Worm (Caenorhabditis elegans) whole organism, L4 larva: Measurements from ENCODE around the gene rps-21.

Experiments
- F10B5.3 ChIP-seq: sonication (generic microtip); optimal IDR thresholded peaks from 2 replicates; lab custom pipeline; 2016; ENCODE audit warnings: mild to moderate bottlenecking, missing genetic modification characterization, missing compliant biosample characterization
- R02D3.7 ChIP-seq: fragments of 150-350 bp; sonication (generic microtip); optimal IDR thresholded peaks from 3 replicates; lab custom pipeline; 2014; ENCODE audit warnings: missing biosample characterization, missing genetic modification characterization
- T20F7.1 ChIP-seq: fragments of 200-800 bp; sonication (Bioruptor generic); optimal IDR thresholded peaks from 2 replicates; lab custom pipeline; 2018; ENCODE audit warnings: mild to moderate bottlenecking, missing genetic modification characterization, missing compliant biosample characterization
- T26A8.4 ChIP-seq: fragments of 200-800 bp; sonication (Bioruptor generic); IDR thresholded peaks from 2 replicates; pipeline ENCODE4 v1.3.6; 2022; ENCODE audit warnings: missing genetic modification characterization, missing compliant biosample characterization
- Y105C5A.15 ChIP-seq: fragments of 200-800 bp; sonication (Bioruptor generic); IDR thresholded peaks from 2 replicates; pipeline ENCODE4 v1.3.6; 2022; ENCODE audit warnings: missing genetic modification characterization, missing compliant biosample characterization
- attf-4 ChIP-seq: sonication (generic microtip); optimal IDR thresholded peaks from 3 replicates; lab custom pipeline; 2017; ENCODE audit warnings: missing biosample characterization, missing genetic modification characterization
- ceh-32 ChIP-seq: sonication (generic microtip); optimal IDR thresholded peaks from 2 replicates; lab custom pipeline; 2016; ENCODE audit warnings: mild to moderate bottlenecking, missing genetic modification characterization, missing compliant biosample characterization; ENCODE audit not compliant: poor library complexity
- ceh-44 ChIP-seq: fragments of 200-800 bp; sonication (Bioruptor generic); IDR thresholded peaks from 2 replicates; pipeline ENCODE4 v1.3.6; 2022; ENCODE audit warnings: missing genetic modification reagents, missing genetic modification characterization, missing compliant biosample characterization
- ceh-82 ChIP-seq: sonication (generic microtip); optimal IDR thresholded peaks from 2 replicates; lab custom pipeline; 2017; ENCODE audit warnings: missing biosample characterization, missing genetic modification characterization
- ces-1 ChIP-seq: fragments of 150-350 bp; sonication (generic microtip); optimal IDR thresholded peaks from 4 replicates; lab custom pipeline; 2014; ENCODE audit warnings: missing biosample characterization, missing genetic modification reagents, missing genetic modification characterization
- daf-12 ChIP-seq: fragments of 150-350 bp; optimal IDR thresholded peaks from 2 replicates; lab custom pipeline; 2014; ENCODE audit warnings: missing biosample characterization, missing genetic modification reagents, missing genetic modification characterization
- daf-16 ChIP-seq, 3 experiments: sonication (generic microtip); optimal IDR thresholded peaks; 2 replicates each; lab custom pipeline; 2016 to 2017; ENCODE audit warnings: missing genetic modification characterization in 3 of 3, missing genetic modification reagents in 3 of 3, mild to moderate bottlenecking in 2 of 3, missing compliant biosample characterization in 2 of 3, missing biosample characterization in 1 of 3, moderate library complexity in 1 of 3
- daf-8 ChIP-seq: fragments of 200-800 bp; sonication (Bioruptor generic); IDR thresholded peaks from 2 replicates; pipeline ENCODE4 v1.3.6; 2022; ENCODE audit warnings: missing genetic modification characterization, missing compliant biosample characterization
- dmd-6 ChIP-seq: fragments of 200-800 bp; sonication (Bioruptor generic); IDR thresholded peaks from 2 replicates; pipeline ENCODE4 v1.3.6; 2022; ENCODE audit warnings: missing genetic modification reagents, missing genetic modification characterization, missing compliant biosample characterization
- dpl-1 ChIP-seq: fragments of 150-350 bp; optimal IDR thresholded peaks from 2 replicates; lab custom pipeline; 2014; ENCODE audit warnings: missing biosample characterization, missing genetic modification reagents, missing genetic modification characterization
- duxl-1 ChIP-seq: sonication (generic microtip); optimal IDR thresholded peaks from 2 replicates; lab custom pipeline; 2016; ENCODE audit warnings: mild to moderate bottlenecking, missing genetic modification characterization, moderate library complexity, missing compliant biosample characterization; ENCODE audit not compliant: poor library complexity
- egl-27 ChIP-seq: sonication (generic microtip); optimal IDR thresholded peaks from 3 replicates; lab custom pipeline; 2017; ENCODE audit warnings: missing biosample characterization, missing genetic modification reagents, missing genetic modification characterization
- egl-43 ChIP-seq: fragments of 200-800 bp; sonication (Bioruptor generic); IDR thresholded peaks from 2 replicates; pipeline ENCODE4 v1.3.6; 2022; ENCODE audit warnings: missing genetic modification reagents, missing genetic modification characterization, missing compliant biosample characterization
- hif-1 ChIP-seq, 2 experiments: sonication (generic microtip); optimal IDR thresholded peaks; 2 replicates each; lab custom pipeline; 2016 to 2017; ENCODE audit warnings: missing compliant biosample characterization in 2 of 2, missing genetic modification characterization in 2 of 2, missing genetic modification reagents in 2 of 2, missing genotype in 2 of 2, mild to moderate bottlenecking in 1 of 2
- jun-1 ChIP-seq: fragments of 150-350 bp; optimal IDR thresholded peaks from 2 replicates; lab custom pipeline; 2014; ENCODE audit warnings: missing biosample characterization, missing genetic modification reagents, missing genetic modification characterization
- lim-7 ChIP-seq: fragments of 200-800 bp; sonication (Bioruptor generic); IDR thresholded peaks from 2 replicates; pipeline ENCODE4 v1.3.6; 2022; ENCODE audit warnings: missing genetic modification characterization, missing compliant biosample characterization
- lin-1 ChIP-seq: fragments of 200-800 bp; sonication (Bioruptor generic); IDR thresholded peaks from 2 replicates; pipeline ENCODE4 v1.3.6; 2022; ENCODE audit warnings: missing genetic modification reagents, missing genetic modification characterization, missing compliant biosample characterization
- lin-13 ChIP-seq: fragments of 150-350 bp; optimal IDR thresholded peaks from 2 replicates; lab custom pipeline; 2014; ENCODE audit warnings: missing biosample characterization, missing genetic modification reagents, missing genetic modification characterization
- lin-15B ChIP-seq: fragments of 150-350 bp; sonication (generic microtip); optimal IDR thresholded peaks from 3 replicates; lab custom pipeline; 2014; ENCODE audit warnings: missing biosample characterization, missing genetic modification characterization
- lin-29 ChIP-seq: fragments of 200-800 bp; sonication (Bioruptor generic); IDR thresholded peaks from 2 replicates; pipeline ENCODE4 v1.3.6; 2022; ENCODE audit warnings: missing genetic modification reagents, missing genetic modification characterization, missing compliant biosample characterization
- lin-38 ChIP-seq: fragments of 200-800 bp; sonication (Bioruptor generic); IDR thresholded peaks from 2 replicates; pipeline ENCODE4 v1.3.6; 2022; ENCODE audit warnings: missing genetic modification reagents, missing genetic modification characterization, missing compliant biosample characterization
- lir-3 ChIP-seq: sonication (generic microtip); optimal IDR thresholded peaks from 2 replicates; lab custom pipeline; 2016; ENCODE audit warnings: mild to moderate bottlenecking, missing genetic modification characterization, missing compliant biosample characterization
- madf-5 ChIP-seq, 2 experiments: fragments of 200-800 bp; sonication (Bioruptor generic); IDR thresholded peaks; 2 replicates each; pipeline ENCODE4 v1.3.6; 2022; ENCODE audit warnings: missing compliant biosample characterization in 2 of 2, missing genetic modification characterization in 2 of 2
- madf-9 ChIP-seq: fragments of 200-800 bp; sonication (Bioruptor generic); conservative IDR thresholded peaks from 2 replicates; pipeline ENCODE4 v1.3.6; 2022; ENCODE audit warnings: missing genetic modification reagents, missing genetic modification characterization, missing compliant biosample characterization
- mdl-1 ChIP-seq, 2 experiments: fragments of 150-350 bp in 1 of 2; sonication (generic microtip) in 1 of 2; optimal IDR thresholded peaks; 2 replicates each; lab custom pipeline; 2014 to 2017; ENCODE audit warnings: missing biosample characterization in 2 of 2, missing genetic modification characterization in 2 of 2
- mes-2 ChIP-seq: sonication (generic microtip); optimal IDR thresholded peaks from 2 replicates; lab custom pipeline; 2016; ENCODE audit warnings: missing genotype, mild to moderate bottlenecking, missing genetic modification characterization, missing compliant biosample characterization; ENCODE audit not compliant: poor library complexity, severe bottlenecking
- mxl-3 ChIP-seq: fragments of 200-800 bp; sonication (Bioruptor generic); optimal IDR thresholded peaks from 2 replicates; lab custom pipeline; 2018; ENCODE audit warnings: mild to moderate bottlenecking, missing genetic modification characterization, missing compliant biosample characterization
- nhr-10 ChIP-seq: fragments of 150-350 bp; optimal IDR thresholded peaks from 2 replicates; lab custom pipeline; 2014; ENCODE audit warnings: missing biosample characterization, missing genetic modification characterization
- nhr-102 ChIP-seq: sonication (generic microtip); optimal IDR thresholded peaks from 2 replicates; lab custom pipeline; 2016; ENCODE audit warnings: mild to moderate bottlenecking, missing genetic modification characterization, moderate library complexity, missing compliant biosample characterization
- nhr-11 ChIP-seq: fragments of 150-350 bp; optimal IDR thresholded peaks from 2 replicates; lab custom pipeline; 2014; ENCODE audit warnings: missing biosample characterization, missing genetic modification characterization
- nhr-25 ChIP-seq: sonication (generic microtip); optimal IDR thresholded peaks from 2 replicates; lab custom pipeline; 2017; ENCODE audit warnings: missing genetic modification characterization, mild to moderate bottlenecking, missing compliant biosample characterization, antibody characterized with exemption, moderate library complexity, borderline replicate concordance; ENCODE audit not compliant: insufficient read depth
- nhr-28 ChIP-seq: fragments of 150-350 bp; optimal IDR thresholded peaks from 2 replicates; lab custom pipeline; 2014; ENCODE audit warnings: missing biosample characterization, missing genetic modification characterization
- pha-4 ChIP-seq, 2 experiments: fragments of 150-350 bp in 1 of 2; fragments of 200-800 bp in 1 of 2; sonication (Bioruptor generic) in 1 of 2; IDR thresholded peaks in 1 of 2; optimal IDR thresholded peaks in 1 of 2; 2 replicates each; pipeline versions ENCODE4 v1.3.6 to Lab custom; 2014 to 2022; ENCODE audit warnings: missing genetic modification characterization in 2 of 2, missing genetic modification reagents in 2 of 2, missing biosample characterization in 1 of 2, missing compliant biosample characterization in 1 of 2
- pqm-1 ChIP-seq: sonication (generic microtip); optimal IDR thresholded peaks from 2 replicates; lab custom pipeline; 2017; ENCODE audit warnings: missing biosample characterization, missing genetic modification characterization
- rbr-2 ChIP-seq: sonication (generic microtip); optimal IDR thresholded peaks from 2 replicates; lab custom pipeline; 2016; ENCODE audit warnings: missing genotype, missing genetic modification characterization, missing compliant biosample characterization
- set-16 ChIP-seq: fragments of 200-800 bp; sonication (Bioruptor generic); IDR thresholded peaks from 2 replicates; pipeline ENCODE4 v1.3.6; 2022; ENCODE audit warnings: missing genetic modification reagents, missing genetic modification characterization, missing compliant biosample characterization
- skn-1 ChIP-seq: fragments of 150-350 bp; optimal IDR thresholded peaks from 2 replicates; lab custom pipeline; 2014; ENCODE audit warnings: missing biosample characterization, missing genetic modification characterization
- unc-62 ChIP-seq, 3 experiments: fragments of 150-350 bp in 1 of 3; sonication (generic microtip); optimal IDR thresholded peaks in 2 of 3; peaks in 1 of 3; 1 replicate in 1 of 3; 2 replicates in 2 of 3; lab custom pipeline; 2014 to 2017; ENCODE audit warnings: missing biosample characterization in 3 of 3, missing genetic modification characterization in 3 of 3, missing genetic modification reagents in 3 of 3, missing genotype in 1 of 3
- vab-7 ChIP-seq: fragments of 200-800 bp; sonication (Bioruptor generic); IDR thresholded peaks from 2 replicates; pipeline ENCODE4 v1.3.6; 2022; ENCODE audit warnings: missing genetic modification reagents, missing genetic modification characterization, missing compliant biosample characterization
- zfp-3 ChIP-seq: fragments of 200-800 bp; sonication (Bioruptor generic); conservative IDR thresholded peaks from 2 replicates; pipeline ENCODE4 v1.3.6; 2022; ENCODE audit warnings: missing genetic modification reagents, missing genetic modification characterization, missing compliant biosample characterization
- zip-11 ChIP-seq: fragments of 200-800 bp; sonication (Bioruptor generic); IDR thresholded peaks from 2 replicates; pipeline ENCODE4 v1.3.6; 2022; ENCODE audit warnings: missing genetic modification characterization, missing compliant biosample characterization
- zip-2 ChIP-seq: fragments of 150-350 bp; optimal IDR thresholded peaks from 2 replicates; lab custom pipeline; 2014; ENCODE audit warnings: missing biosample characterization, missing genetic modification characterization

The rps-21 gene

DNA sequence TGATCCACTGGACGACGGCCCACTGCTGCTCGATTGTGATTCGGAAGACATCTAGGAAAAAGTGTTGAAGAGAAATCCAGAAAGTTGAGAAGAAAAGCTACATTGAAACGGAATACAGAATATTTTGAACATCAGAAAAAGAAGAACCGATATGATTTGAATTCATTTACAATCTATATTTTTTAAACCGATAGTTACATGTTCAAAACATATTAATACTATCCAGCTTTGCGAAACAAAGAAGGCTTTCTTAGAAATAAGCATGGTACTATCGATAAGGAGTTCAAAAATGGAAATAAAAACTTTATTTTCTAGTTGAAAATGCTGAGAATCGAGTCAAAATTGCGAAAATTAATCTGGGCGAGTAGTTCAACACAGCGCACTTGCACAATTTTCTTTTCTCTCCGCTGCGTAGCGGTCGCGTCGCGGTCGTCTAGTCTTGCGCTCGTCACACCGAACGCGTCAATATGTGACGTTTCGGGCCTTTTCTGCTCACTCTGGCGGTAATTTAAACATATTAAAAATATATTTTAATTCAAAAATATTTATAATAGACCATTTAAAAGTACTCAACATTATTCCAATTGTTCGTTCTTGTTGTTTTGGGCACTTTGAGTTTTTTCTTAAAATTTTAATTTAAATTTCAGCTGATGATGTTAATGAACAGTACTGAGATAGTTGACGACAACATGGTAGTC is 27.2 kb downstream of the rps-21 start, which contains the start of the genes syf-2 and K04G7.1 (continued):
- TF ChIP-seq lin-15B (peak; percentile 79), duxl-1 (peak; percentile 16), mes-2 (tag; lab: Kevin White, UChicago) (peak; percentile 91), mxl-3 (GFP tag; lab: Kevin White, UChicago) (peak; percentile 27), rbr-2 (tag; lab: Kevin White, UChicago) (peak; percentile 87), egl-43 (peak; percentile 67; the same call in 1 of the 2 replicates), lin-29 (no peak), zip-11 (no peak), ces-1 (GFP tag; lab: Kevin White, UChicago) (no peak), daf-8 (no peak), nhr-28 (tag; lab: Kevin White, UChicago) (peak; percentile 76), F10B5.3 (tag; lab: Kevin White, UChicago) (no peak), egl-27 (tag; lab: Kevin White, UChicago) (no peak), jun-1 (no peak), lin-13 (GFP tag; lab: Kevin White, UChicago) (peak; percentile 98), pqm-1 (tag; lab: Kevin White, UChicago) (no peak), set-16 (GFP tag; lab: Robert Waterston, UW) (peak; percentile 27; the same call in 1 of the 2 replicates), zfp-3 (GFP tag; lab: Robert Waterston, UW) (peak; percentile 81), ceh-32 (tag; lab: Kevin White, UChicago) (no peak), dmd-6 (peak; percentile 84), nhr-10 (tag; lab: Kevin White, UChicago) (no peak), ceh-82 (tag; lab: Kevin White, UChicago) (no peak), hif-1 (tag; optimal IDR thresholded peaks at IDR 0.05; lab: Kevin White, UChicago) (peak in 1 of 2 experiments; percentile 79), T20F7.1 (GFP tag; lab: Kevin White, UChicago) (peak; percentile 91), zip-2 (tag; lab: Kevin White, UChicago) (no peak), madf-9 (GFP tag; lab: Robert Waterston, UW) (peak; percentile 42; the same call in 1 of the 2 replicates), attf-4 (no peak), nhr-102 (tag; lab: Kevin White, UChicago) (peak; percentile 48), nhr-25 (tag; lab: Kevin White, UChicago) (peak; percentile 45), ceh-44 (GFP tag; lab: Robert Waterston, UW) (no peak), mdl-1 (tag; optimal IDR thresholded peaks at IDR 0.05; lab: Kevin White, UChicago) (peak in 1 of 2 experiments; percentile 48), lin-1 (GFP tag; lab: Robert Waterston, UW) (peak; percentile 63), daf-12 (tag; lab: Kevin White, UChicago) (no peak), daf-16 (GFP tag; optimal IDR thresholded peaks at IDR 0.05; lab: Kevin White, UChicago) (peak; percentile 14 to 26), daf-16 (tag; optimal IDR thresholded peaks at IDR 0.05; lab: Kevin White, UChicago) (peak; percentile 65), lin-38 (GFP tag; lab: Robert Waterston, UW) (peak; percentile 91), unc-62 (GFP tag; optimal IDR thresholded peaks at IDR 0.05 in 1 of 2; lab: Kevin White, UChicago) (peak in 1 of 2 experiments; percentile 62), unc-62 (tag; optimal IDR thresholded peaks at IDR 0.05; lab: Kevin White, UChicago) (no peak), R02D3.7 (tag; lab: Kevin White, UChicago) (no peak), lim-7 (GFP tag; lab: Robert Waterston, UW) (no peak), Y105C5A.15 (GFP tag; lab: Robert Waterston, UW) (no peak), nhr-11 (tag; lab: Kevin White, UChicago) (peak; percentile 85), dpl-1 (GFP tag; lab: Kevin White, UChicago) (peak; percentile 95), pha-4 (GFP tag; IDR thresholded peaks at IDR 0.05; lab: Robert Waterston, UW) (peak; percentile 86), pha-4 (tag; optimal IDR thresholded peaks at IDR 0.05; lab: Kevin White, UChicago) (no peak), skn-1 (tag; lab: Kevin White, UChicago) (no peak), T26A8.4 (GFP tag; lab: Robert Waterston, UW) (peak; percentile 59; the same call in 1 of the 2 replicates), madf-5 (GFP tag; IDR thresholded peaks at IDR 0.05; lab: Robert Waterston, UW) (no peak), vab-7 (GFP tag; lab: Robert Waterston, UW) (peak; percentile 47; the same call in 1 of the 2 replicates), lir-3 (tag; lab: Kevin White, UChicago) (no peak)
